Fruit fly (Drosophila melanogaster): Measurements from ENCODE around the gene lectin-21Ca.

dm6 chr2L:609497-609896 lies 14.9 kb upstream of the lectin-21Ca start:
- TF ChIP-seq CG8478 (optimal IDR thresholded peaks at IDR 0.05) (no peak), CTCF (optimal IDR thresholded peaks at IDR 0.05) (no peak)

Data from S2 (cell line).